Fruit fly (Drosophila melanogaster) whole organism, embryonic: ENCODE results near the gene RpL10Ab.

Experiments used
- Abd-B ChIP-seq: fragments of 200-800 bp; sonication (Bioruptor generic); optimal IDR thresholded peaks from 2 replicates; lab custom pipeline; 2018; ENCODE audit warnings: missing biosample characterization, mild to moderate bottlenecking, missing genetic modification characterization, moderate library complexity
- B-H2 ChIP-seq: fragments of 200-800 bp; sonication (Bioruptor generic); optimal IDR thresholded peaks from 2 replicates; lab custom pipeline; 2018; ENCODE audit warnings: missing biosample characterization, mild to moderate bottlenecking, missing genetic modification characterization
- CG10209 ChIP-seq: fragments of 200-800 bp; sonication (Bioruptor generic); optimal IDR thresholded peaks from 3 replicates; lab custom pipeline; 2017; ENCODE audit warnings: missing biosample characterization, mild to moderate bottlenecking, missing genetic modification characterization, missing genetic modification reagents
- CG10267 ChIP-seq: fragments of 200-800 bp; sonication (Bioruptor generic); optimal IDR thresholded peaks from 2 replicates; lab custom pipeline; 2018; ENCODE audit warnings: missing biosample characterization, mild to moderate bottlenecking, missing genetic modification characterization, moderate library complexity
- CG15479 ChIP-seq: fragments of 200-800 bp; sonication (Bioruptor generic); optimal IDR thresholded peaks from 3 replicates; lab custom pipeline; 2019; ENCODE audit warnings: missing biosample characterization, mild to moderate bottlenecking, missing genetic modification characterization, moderate library complexity
- CG16779 ChIP-seq: fragments of 200-800 bp; sonication (Bioruptor generic); IDR thresholded peaks from 2 replicates; pipeline ENCODE4 v1.3.6; 2022; ENCODE audit warnings: missing biosample characterization, missing genetic modification characterization
- CG16815 ChIP-seq: fragments of 200-800 bp; sonication (Bioruptor generic); optimal IDR thresholded peaks from 3 replicates; lab custom pipeline; 2017; ENCODE audit warnings: missing biosample characterization, mild to moderate bottlenecking, missing genetic modification characterization
- CG16863 ChIP-seq: fragments of 200-800 bp; sonication (Bioruptor generic); optimal IDR thresholded peaks from 3 replicates; lab custom pipeline; 2016; ENCODE audit warnings: missing biosample characterization, missing genetic modification characterization
- CG17328 ChIP-seq: fragments of 200-800 bp; sonication (Bioruptor generic); IDR thresholded peaks from 2 replicates; pipeline ENCODE4 v1.3.6; 2022; ENCODE audit warnings: missing biosample characterization, missing genetic modification characterization
- CG17802 ChIP-seq: fragments of 200-800 bp; sonication (Bioruptor generic); optimal IDR thresholded peaks from 2 replicates; lab custom pipeline; 2018; ENCODE audit warnings: missing biosample characterization, mild to moderate bottlenecking, missing genetic modification characterization, moderate library complexity
- CG18619 ChIP-seq: fragments of 200-800 bp; sonication (Bioruptor generic); optimal IDR thresholded peaks from 3 replicates; lab custom pipeline; 2017; ENCODE audit warnings: missing biosample characterization, mild to moderate bottlenecking, missing genetic modification characterization
- CG18764 ChIP-seq: fragments of 200-800 bp; sonication (Bioruptor generic); optimal IDR thresholded peaks from 3 replicates; lab custom pipeline; 2016; ENCODE audit warnings: missing biosample characterization, missing genetic modification characterization
- CG2202 ChIP-seq: fragments of 200-800 bp; sonication (Bioruptor generic); optimal IDR thresholded peaks from 2 replicates; lab custom pipeline; 2018; ENCODE audit warnings: missing biosample characterization, mild to moderate bottlenecking, missing genetic modification characterization
- CG31224 ChIP-seq: fragments of 200-800 bp; sonication (Bioruptor generic); IDR thresholded peaks from 2 replicates; pipeline ENCODE4 v1.3.6; 2022; ENCODE audit warnings: missing biosample characterization, missing genetic modification characterization
- CG32767 ChIP-seq: fragments of 200-800 bp; sonication (Bioruptor generic); IDR thresholded peaks from 2 replicates; pipeline ENCODE4 v1.3.6; 2022; ENCODE audit warnings: missing biosample characterization, missing genetic modification characterization
- CG3847 ChIP-seq: fragments of 200-800 bp; sonication (Bioruptor generic); IDR thresholded peaks from 2 replicates; pipeline ENCODE4 v1.3.6; 2022; ENCODE audit warnings: missing biosample characterization, missing genetic modification characterization
- CG7786 ChIP-seq: fragments of 200-800 bp; sonication (Bioruptor generic); optimal IDR thresholded peaks from 2 replicates; lab custom pipeline; 2016; ENCODE audit warnings: missing biosample characterization, missing genetic modification characterization
- CG8388 ChIP-seq: fragments of 200-800 bp; sonication (Bioruptor generic); optimal IDR thresholded peaks from 2 replicates; lab custom pipeline; 2019; ENCODE audit warnings: missing biosample characterization, mild to moderate bottlenecking, missing genetic modification characterization, moderate library complexity
- CG9609 ChIP-seq: fragments of 200-800 bp; sonication (Bioruptor generic); optimal IDR thresholded peaks from 3 replicates; lab custom pipeline; 2016; ENCODE audit warnings: missing biosample characterization, missing genetic modification characterization
- CG9932 ChIP-seq: fragments of 200-800 bp; sonication (Bioruptor generic); IDR thresholded peaks from 2 replicates; pipeline ENCODE4 v1.3.6; 2022; ENCODE audit warnings: missing biosample characterization, missing genetic modification characterization
- Camta ChIP-seq: fragments of 200-800 bp; sonication (Bioruptor generic); optimal IDR thresholded peaks from 2 replicates; lab custom pipeline; 2016; ENCODE audit warnings: missing biosample characterization, missing genetic modification characterization
- D ChIP-seq, 2 experiments: fragments of 200-800 bp in 1 of 2; fragments of >200 bp in 1 of 2; sonication (Bioruptor generic) in 1 of 2; optimal IDR thresholded peaks; 2 replicates in 1 of 2; 3 replicates in 1 of 2; lab custom pipeline; 2017; ENCODE audit warnings: mild to moderate bottlenecking in 1 of 2, missing biosample characterization in 1 of 2, missing genetic modification characterization in 1 of 2, missing genetic modification reagents in 1 of 2
- Doc2 ChIP-seq: fragments of 200-800 bp; sonication (Bioruptor generic); IDR thresholded peaks from 2 replicates; pipeline ENCODE4 v1.3.6; 2022; ENCODE audit warnings: missing biosample characterization, missing genetic modification characterization
- Dp ChIP-seq: fragments of 200-800 bp; sonication (Bioruptor generic); optimal IDR thresholded peaks from 2 replicates; lab custom pipeline; 2018; ENCODE audit warnings: missing biosample characterization, mild to moderate bottlenecking, missing genetic modification characterization, moderate library complexity
- Dref ChIP-seq: fragments of 200-800 bp; sonication (Bioruptor generic); IDR thresholded peaks from 2 replicates; pipeline ENCODE4 v1.3.6; 2022; ENCODE audit warnings: missing biosample characterization, missing genetic modification characterization
- E2f2 ChIP-seq: fragments of 200-800 bp; sonication (Bioruptor generic); IDR thresholded peaks from 2 replicates; pipeline ENCODE4 v1.3.6; 2022; ENCODE audit warnings: missing biosample characterization, missing genetic modification characterization
- HLHmδ ChIP-seq: fragments of 200-800 bp; sonication (Bioruptor generic); optimal IDR thresholded peaks from 2 replicates; lab custom pipeline; 2018; ENCODE audit warnings: missing biosample characterization, mild to moderate bottlenecking, missing genetic modification characterization, moderate library complexity
- HmgD ChIP-seq: fragments of 200-800 bp; sonication (Bioruptor generic); optimal IDR thresholded peaks from 3 replicates; lab custom pipeline; 2016; ENCODE audit warnings: missing biosample characterization, missing genetic modification characterization
- Hr51 ChIP-seq, 2 experiments: fragments of 200-800 bp; sonication (Bioruptor generic); optimal IDR thresholded peaks; 2 replicates in 1 of 2; 3 replicates in 1 of 2; lab custom pipeline; 2016 to 2018; ENCODE audit warnings: missing biosample characterization in 2 of 2, missing genetic modification characterization in 2 of 2, mild to moderate bottlenecking in 1 of 2, moderate library complexity in 1 of 2
- Mrtf ChIP-seq: fragments of 200-800 bp; sonication (Bioruptor generic); IDR thresholded peaks from 3 replicates; pipeline ENCODE4 v1.3.6; 2022; ENCODE audit warnings: missing biosample characterization, missing genetic modification characterization
- Ravus ChIP-seq: fragments of 200-800 bp; sonication (Bioruptor generic); IDR thresholded peaks from 2 replicates; pipeline ENCODE4 v1.3.6; 2022; ENCODE audit warnings: missing biosample characterization, missing genetic modification characterization
- Rx ChIP-seq: fragments of 200-800 bp; sonication (Bioruptor generic); IDR thresholded peaks from 2 replicates; pipeline ENCODE4 v1.3.6; 2022; ENCODE audit warnings: missing biosample characterization, missing genetic modification characterization
- Sry-δ ChIP-seq: fragments of 200-800 bp; sonication (Bioruptor generic); optimal IDR thresholded peaks from 2 replicates; lab custom pipeline; 2016; ENCODE audit warnings: missing biosample characterization, missing genetic modification characterization
- Xbp1 ChIP-seq: fragments of 200-800 bp; sonication (Bioruptor generic); optimal IDR thresholded peaks from 3 replicates; lab custom pipeline; 2016; ENCODE audit warnings: missing biosample characterization, mild to moderate bottlenecking, missing genetic modification characterization
- ap ChIP-seq: fragments of 200-800 bp; sonication (Bioruptor generic); IDR thresholded peaks from 2 replicates; pipeline ENCODE4 v1.3.6; 2022; ENCODE audit warnings: missing biosample characterization, missing genetic modification characterization
- br ChIP-seq: fragments of >200 bp; optimal IDR thresholded peaks from 2 replicates; lab custom pipeline; 2017
- btn ChIP-seq: fragments of 200-800 bp; sonication (Bioruptor generic); optimal IDR thresholded peaks from 2 replicates; lab custom pipeline; 2016; ENCODE audit warnings: missing biosample characterization, missing genetic modification characterization
- cas ChIP-seq: fragments of 200-800 bp; sonication (Bioruptor generic); IDR thresholded peaks from 2 replicates; pipeline ENCODE4 v1.3.6; 2022; ENCODE audit warnings: missing biosample characterization, missing genetic modification characterization
- chm ChIP-seq: fragments of 200-800 bp; sonication (Bioruptor generic); IDR thresholded peaks from 2 replicates; pipeline ENCODE4 v1.3.6; 2022; ENCODE audit warnings: missing biosample characterization, missing genetic modification characterization
- crp ChIP-seq, 2 experiments: fragments of 200-800 bp; sonication (Bioruptor generic); optimal IDR thresholded peaks; 2 replicates in 1 of 2; 3 replicates in 1 of 2; lab custom pipeline; 2017; ENCODE audit warnings: missing biosample characterization in 2 of 2, missing genetic modification characterization in 2 of 2, mild to moderate bottlenecking in 1 of 2, moderate library complexity in 1 of 2
- dmrt11E ChIP-seq: fragments of 200-800 bp; sonication (Bioruptor generic); optimal IDR thresholded peaks from 3 replicates; lab custom pipeline; 2018; ENCODE audit warnings: missing biosample characterization, mild to moderate bottlenecking, missing genetic modification characterization, moderate library complexity
- dysf ChIP-seq: fragments of 200-800 bp; sonication (Bioruptor generic); IDR thresholded peaks from 3 replicates; pipeline ENCODE4 v1.3.6; 2022; ENCODE audit warnings: missing biosample characterization, missing genetic modification characterization
- hth ChIP-seq: fragments of >200 bp; optimal IDR thresholded peaks from 2 replicates; lab custom pipeline; 2017; ENCODE audit warnings: inconsistent platforms
- kah ChIP-seq: fragments of 200-800 bp; sonication (Bioruptor generic); optimal IDR thresholded peaks from 2 replicates; lab custom pipeline; 2018; ENCODE audit warnings: missing biosample characterization, mild to moderate bottlenecking, missing genetic modification characterization
- klu ChIP-seq: fragments of 200-800 bp; sonication (Bioruptor generic); IDR thresholded peaks from 2 replicates; pipeline ENCODE4 v1.3.6; 2022; ENCODE audit warnings: missing biosample characterization, missing genetic modification characterization
- kni ChIP-seq: fragments of 200-800 bp; sonication (Bioruptor generic); optimal IDR thresholded peaks from 3 replicates; lab custom pipeline; 2017; ENCODE audit warnings: mild to moderate bottlenecking, missing biosample characterization, missing genetic modification reagents, missing genetic modification characterization
- maf-S ChIP-seq: fragments of 200-800 bp; sonication (Bioruptor generic); optimal IDR thresholded peaks from 2 replicates; lab custom pipeline; 2016; ENCODE audit warnings: missing biosample characterization, missing genetic modification characterization
- nau ChIP-seq: fragments of 200-800 bp; sonication (Bioruptor generic); optimal IDR thresholded peaks from 3 replicates; lab custom pipeline; 2017; ENCODE audit warnings: missing biosample characterization, mild to moderate bottlenecking, missing genetic modification characterization, missing genetic modification reagents
- sisA ChIP-seq: fragments of 200-800 bp; sonication (Bioruptor generic); IDR thresholded peaks from 2 replicates; pipeline ENCODE4 v1.3.6; 2022; ENCODE audit warnings: missing biosample characterization, missing genetic modification characterization
- slp2 ChIP-seq: fragments of 200-800 bp; sonication (Bioruptor generic); optimal IDR thresholded peaks from 2 replicates; lab custom pipeline; 2016; ENCODE audit warnings: missing biosample characterization, missing genetic modification characterization
- sob ChIP-seq: fragments of 200-800 bp; sonication (Bioruptor generic); IDR thresholded peaks from 2 replicates; pipeline ENCODE4 v1.3.6; 2022; ENCODE audit warnings: missing biosample characterization, missing genetic modification characterization
- trem ChIP-seq: fragments of 200-800 bp; optimal IDR thresholded peaks from 3 replicates; lab custom pipeline; 2019; ENCODE audit warnings: missing biosample characterization, mild to moderate bottlenecking, missing genetic modification characterization, moderate library complexity

The RpL10Ab gene

DNA sequence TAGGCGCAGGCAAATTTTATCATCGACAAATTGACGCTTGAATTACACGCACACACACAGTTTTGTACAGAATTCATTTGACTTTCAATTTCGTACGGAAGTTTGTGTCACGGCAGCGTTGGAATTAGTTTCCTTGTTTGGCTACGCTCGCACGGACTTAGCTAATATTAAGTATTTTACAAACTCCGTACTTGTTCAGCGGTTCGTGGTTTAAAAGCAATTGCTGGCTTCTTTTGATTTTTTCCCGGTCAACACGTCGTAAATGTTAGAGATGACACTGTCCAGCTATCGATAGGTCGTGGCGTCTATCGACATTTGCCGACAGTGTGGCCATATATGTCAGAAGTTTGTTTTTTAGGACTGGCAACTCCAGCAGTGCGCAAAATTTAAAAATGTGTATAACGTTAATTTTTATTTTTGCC lies 10.7 kb downstream of the RpL10Ab start, which contains the start of gene CycA (continued):
- TF ChIP-seq Hr51 (GFP tag; optimal IDR thresholded peaks at IDR 0.05; lab: Kevin White, UChicago) (peak in 1 of 2 experiments; percentile 41), br (no peak), kni (GFP tag; lab: Kevin White, UChicago) (no peak), kah (GFP tag; lab: Kevin White, UChicago) (no peak), CG2202 (tag; lab: Kevin White, UChicago) (no peak), dmrt11E (tag; lab: Kevin White, UChicago) (no peak), chm (peak; percentile 37; the same call in 1 of the 2 replicates), Dp (GFP tag; lab: Kevin White, UChicago) (peak; percentile 100), maf-S (GFP tag; lab: Kevin White, UChicago) (no peak), CG16815 (GFP tag; lab: Kevin White, UChicago) (no peak), hth (no peak), CG3847 (peak; percentile 72), Doc2 (GFP tag; lab: Robert Waterston, UW) (no peak), CG17802 (no peak), CG8388 (no peak), Dref (peak; percentile 95), CG16779 (GFP tag; lab: Robert Waterston, UW) (no peak), Xbp1 (GFP tag; lab: Kevin White, UChicago) (peak; percentile 15), CG18619 (GFP tag; lab: Kevin White, UChicago) (no peak), HLHmδ (GFP tag; lab: Kevin White, UChicago) (no peak), Abd-B (GFP tag; lab: Kevin White, UChicago) (peak; percentile 41), klu (GFP tag; lab: Robert Waterston, UW) (no peak), CG9609 (GFP tag; lab: Kevin White, UChicago) (no peak), Camta (GFP tag; lab: Kevin White, UChicago) (peak; percentile 6), Mrtf (GFP tag; lab: Robert Waterston, UW) (no peak), crp (GFP tag; optimal IDR thresholded peaks at IDR 0.05; lab: Kevin White, UChicago) (peak in 1 of 2 experiments; percentile 24), B-H2 (GFP tag; lab: Kevin White, UChicago) (no peak), trem (tag; lab: Kevin White, UChicago) (peak; percentile 87), slp2 (GFP tag; lab: Kevin White, UChicago) (no peak), btn (GFP tag; lab: Kevin White, UChicago) (no peak), CG16863 (GFP tag; lab: Kevin White, UChicago) (no peak), Sry-δ (GFP tag; lab: Kevin White, UChicago) (peak; percentile 98), cas (GFP tag; lab: Robert Waterston, UW) (no peak), CG9932 (GFP tag; lab: Robert Waterston, UW) (no peak), dysf (GFP tag; lab: Robert Waterston, UW) (no peak), CG15479 (no peak), CG18764 (GFP tag; lab: Kevin White, UChicago) (no peak), CG10209 (GFP tag; lab: Kevin White, UChicago) (no peak), Ravus (GFP tag; lab: Robert Waterston, UW) (no peak), sisA (no peak), HmgD (GFP tag; lab: Kevin White, UChicago) (peak; percentile 10), CG32767 (GFP tag; lab: Robert Waterston, UW) (no peak), CG10267 (peak; percentile 62), D (optimal IDR thresholded peaks at IDR 0.05; lab: Kevin White, UChicago) (no peak), D (GFP tag; optimal IDR thresholded peaks at IDR 0.05; lab: Kevin White, UChicago) (no peak), sob (GFP tag; lab: Robert Waterston, UW) (0 out of 2 replicates have a peak, but pooled peaks have one; percentile 7), CG17328 (GFP tag; lab: Robert Waterston, UW) (no peak), E2f2 (GFP tag; lab: Robert Waterston, UW) (peak; percentile 100), CG7786 (no peak), CG31224 (GFP tag; lab: Robert Waterston, UW) (no peak), Rx (no peak), nau (GFP tag; lab: Kevin White, UChicago) (no peak), ap (no peak)
